Worm (Caenorhabditis elegans): ENCODE results near the gene F47B8.4.

- TF ChIP-seq mep-1 (tag; optimal IDR thresholded peaks at IDR 0.05) (no peak), ztf-11 (tag; optimal IDR thresholded peaks at IDR 0.05) (no peak), nhr-237 (tag; optimal IDR thresholded peaks at IDR 0.05) (no peak), unc-62 (GFP tag; optimal IDR thresholded peaks at IDR 0.05) (no peak), lin-13 (tag; optimal IDR thresholded peaks at IDR 0.05) (no peak), blmp-1 (tag; optimal IDR thresholded peaks at IDR 0.05) (no peak)
These were observed 12.2 kb upstream of the F47B8.4 start, which contains the start of gene srm-6 for ce11 chrV:14336655-14337054.

All from whole organism, mixed stage, embryonic.